Worm (Caenorhabditis elegans): ENCODE data around the gene F47E1.20.

F47E1.20 gene

DNA sequence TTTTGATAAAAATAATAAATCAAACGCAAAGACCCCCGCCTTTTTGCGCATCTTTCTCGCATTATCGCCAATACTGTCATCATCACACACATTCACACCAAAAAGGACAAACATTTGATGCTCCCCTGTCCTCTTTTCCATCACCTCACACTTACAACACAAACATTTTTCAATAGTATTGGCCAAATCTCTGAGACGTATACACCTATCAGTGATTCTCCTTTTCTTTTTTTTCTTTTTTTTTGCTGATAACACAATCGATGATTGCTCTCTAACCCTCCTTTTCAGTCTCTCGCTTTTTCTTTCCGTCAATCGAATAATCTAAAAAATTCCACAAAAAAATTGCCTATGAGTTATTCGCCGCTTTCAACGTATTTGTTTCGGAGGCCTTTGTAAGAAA, 48.1 kb downstream of the F47E1.20 start:
- TF ChIP-seq elt-2 (tag; optimal IDR thresholded peaks at IDR 0.05) (peak; percentile 70), pat-9 (tag; optimal IDR thresholded peaks at IDR 0.05) (no peak)

DNA sequence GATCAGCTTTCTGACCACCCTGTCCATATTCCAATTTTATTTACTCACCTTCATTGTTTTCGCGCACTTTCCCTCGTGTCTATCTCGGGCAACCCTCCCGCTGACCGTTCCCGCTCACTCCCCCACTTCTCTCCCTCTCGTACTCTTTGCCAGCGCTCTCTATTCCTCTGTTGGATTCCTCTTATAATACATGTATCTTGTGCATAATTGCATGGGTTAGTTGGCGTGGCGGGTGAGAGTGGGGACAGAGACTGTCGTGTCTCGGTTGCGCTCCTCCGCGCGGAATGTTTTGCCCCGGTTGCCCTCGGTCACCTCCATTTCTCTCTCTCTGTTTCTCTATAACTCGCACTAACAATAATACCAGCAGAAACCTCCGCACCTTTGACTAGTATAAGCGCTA, 53.4 kb downstream of the F47E1.20 start:
- TF ChIP-seq lin-11 (tag; optimal IDR thresholded peaks at IDR 0.05) (no peak), elt-4 (tag; optimal IDR thresholded peaks at IDR 0.05) (no peak), nhr-232 (tag; optimal IDR thresholded peaks at IDR 0.05) (no peak), dve-1 (tag; optimal IDR thresholded peaks at IDR 0.05) (no peak), ceh-22 (tag; optimal IDR thresholded peaks at IDR 0.05) (peak; percentile 34), pros-1 (tag; optimal IDR thresholded peaks at IDR 0.05) (peak; percentile 74), fkh-10 (GFP tag; optimal IDR thresholded peaks at IDR 0.05) (no peak), C08G9.2 (tag; optimal IDR thresholded peaks at IDR 0.05) (no peak), ceh-9 (tag; optimal IDR thresholded peaks at IDR 0.05) (no peak), ceh-30 (tag; optimal IDR thresholded peaks at IDR 0.05) (no peak), fkh-6 (tag; optimal IDR thresholded peaks at IDR 0.05) (no peak), hlh-30 (tag; optimal IDR thresholded peaks at IDR 0.05; ENCODE audit: insufficient read depth) (no peak), pax-1 (tag; optimal IDR thresholded peaks at IDR 0.05) (peak; percentile 66), dmd-4 (tag; optimal IDR thresholded peaks at IDR 0.05; ENCODE audit: borderline replicate concordance) (peak; percentile 53), T23F11.4 (GFP tag; optimal IDR thresholded peaks at IDR 0.05) (peak; percentile 1), ets-4 (tag; optimal IDR thresholded peaks at IDR 0.05) (peak; percentile 5), nfya-1 (tag; optimal IDR thresholded peaks at IDR 0.05) (peak; percentile 3), ceh-18 (tag; optimal IDR thresholded peaks at IDR 0.05) (no peak), ceh-2 (tag; optimal IDR thresholded peaks at IDR 0.05) (peak; percentile 74), K09A11.1 (tag; optimal IDR thresholded peaks at IDR 0.05; ENCODE audit: insufficient read depth) (no peak), mec-3 (tag; optimal IDR thresholded peaks at IDR 0.05; ENCODE audit: borderline replicate concordance) (no peak), sox-4 (tag; optimal IDR thresholded peaks at IDR 0.05) (no peak), fax-1 (tag; optimal IDR thresholded peaks at IDR 0.05) (no peak), odd-2 (tag; optimal IDR thresholded peaks at IDR 0.05) (no peak), Y22D7AL.16 (tag; optimal IDR thresholded peaks at IDR 0.05) (no peak), ama-1 (optimal IDR thresholded peaks at IDR 0.05) (no peak), eyg-1 (tag; optimal IDR thresholded peaks at IDR 0.05) (no peak), syd-9 (tag; optimal IDR thresholded peaks at IDR 0.05) (no peak), pha-2 (tag; optimal IDR thresholded peaks at IDR 0.05) (peak; percentile 7), ref-2 (tag; optimal IDR thresholded peaks at IDR 0.05) (peak; percentile 54), ztf-16 (tag; optimal IDR thresholded peaks at IDR 0.05) (no peak), ceh-34 (tag; optimal IDR thresholded peaks at IDR 0.05) (peak; percentile 45), ceh-6 (GFP tag; optimal IDR thresholded peaks at IDR 0.05) (peak; percentile 43), C38D4.7 (GFP tag; optimal IDR thresholded peaks at IDR 0.05) (no peak), unc-3 (GFP tag; conservative IDR thresholded peaks at IDR 0.05) (no peak), unc-3 (tag; optimal IDR thresholded peaks at IDR 0.05) (no peak), tbx-2 (tag; optimal IDR thresholded peaks at IDR 0.05) (peak; percentile 59), madf-2 (tag; optimal IDR thresholded peaks at IDR 0.05) (no peak), pat-9 (tag; optimal IDR thresholded peaks at IDR 0.05) (no peak), unc-86 (tag; optimal IDR thresholded peaks at IDR 0.05) (no peak), elt-2 (tag; optimal IDR thresholded peaks at IDR 0.05) (no peak), ceh-19 (GFP tag; optimal IDR thresholded peaks at IDR 0.05) (no peak), hlh-13 (GFP tag; optimal IDR thresholded peaks at IDR 0.05) (no peak), sox-2 (GFP tag; IDR thresholded peaks at IDR 0.05) (no peak), ttx-3 (tag; optimal IDR thresholded peaks at IDR 0.05) (no peak), ceh-45 (GFP tag; IDR thresholded peaks at IDR 0.05) (0 out of 2 replicates have a peak, but pooled peaks have one; percentile 30), pag-3 (tag; optimal IDR thresholded peaks at IDR 0.05; ENCODE audit: borderline replicate concordance) (no peak), lim-6 (tag; optimal IDR thresholded peaks at IDR 0.05) (no peak), unc-42 (tag; optimal IDR thresholded peaks at IDR 0.05) (no peak), sdc-2 (tag; optimal IDR thresholded peaks at IDR 0.05) (no peak), ceh-31 (tag; optimal IDR thresholded peaks at IDR 0.05) (peak; percentile 55)

All from whole organism, late embryonic.